Worm (Caenorhabditis elegans) whole organism, L1 larva: ENCODE data around the gene M04C3.2.

ENCODE experiments used
- Y116A8C.19 ChIP-seq: sonication (generic microtip); optimal IDR thresholded peaks from 2 replicates; lab custom pipeline; 2016; ENCODE audit warnings: missing compliant biosample characterization, missing genetic modification characterization, borderline replicate concordance
- aha-1 ChIP-seq: fragments of 150-350 bp; optimal IDR thresholded peaks from 2 replicates; lab custom pipeline; 2014; ENCODE audit warnings: missing biosample characterization, missing genetic modification characterization
- alr-1 ChIP-seq: fragments of 200-800 bp; sonication (Bioruptor generic); optimal IDR thresholded peaks from 2 replicates; lab custom pipeline; 2018; ENCODE audit warnings: borderline replicate concordance, mild to moderate bottlenecking, missing genetic modification characterization, missing compliant biosample characterization
- aly-2 ChIP-seq: fragments of 150-350 bp; optimal IDR thresholded peaks from 2 replicates; lab custom pipeline; 2014; ENCODE audit warnings: missing biosample characterization, missing genetic modification characterization
- blmp-1 ChIP-seq: fragments of 150-350 bp; optimal IDR thresholded peaks from 2 replicates; lab custom pipeline; 2014; ENCODE audit warnings: missing biosample characterization, missing genetic modification characterization
- ceh-63 ChIP-seq: fragments of 200-800 bp; sonication (Bioruptor generic); optimal IDR thresholded peaks from 2 replicates; lab custom pipeline; 2018; ENCODE audit warnings: mild to moderate bottlenecking, missing genetic modification characterization, missing compliant biosample characterization
- ceh-82 ChIP-seq, 3 experiments: fragments of 150-350 bp in 1 of 3; sonication (generic microtip) in 2 of 3; optimal IDR thresholded peaks; 2 replicates each; lab custom pipeline; 2014 to 2017; ENCODE audit warnings: missing biosample characterization in 3 of 3, missing genetic modification characterization in 3 of 3
- ceh-90 ChIP-seq: sonication (generic microtip); optimal IDR thresholded peaks from 2 replicates; lab custom pipeline; 2016; ENCODE audit warnings: missing genetic modification characterization, missing compliant biosample characterization
- elt-2 ChIP-seq: sonication (generic microtip); optimal IDR thresholded peaks from 2 replicates; lab custom pipeline; 2016; ENCODE audit warnings: missing genetic modification characterization, mild to moderate bottlenecking, inconsistent platforms, missing compliant biosample characterization, missing genetic modification reagents
- ets-5 ChIP-seq: fragments of 200-800 bp; sonication (Bioruptor generic); IDR thresholded peaks from 2 replicates; pipeline ENCODE4 v1.3.6; 2022; ENCODE audit warnings: missing genetic modification characterization, missing compliant biosample characterization
- hlh-17 ChIP-seq: fragments of 200-800 bp; sonication (Bioruptor generic); optimal IDR thresholded peaks from 2 replicates; lab custom pipeline; 2018; ENCODE audit warnings: missing genetic modification characterization, mild to moderate bottlenecking, missing compliant biosample characterization, moderate library complexity, borderline replicate concordance
- irx-1 ChIP-seq: sonication (generic microtip); optimal IDR thresholded peaks from 2 replicates; lab custom pipeline; 2016; ENCODE audit warnings: missing genetic modification characterization, missing compliant biosample characterization
- jun-1 ChIP-seq: fragments of 150-350 bp; optimal IDR thresholded peaks from 2 replicates; lab custom pipeline; 2014; ENCODE audit warnings: missing biosample characterization, missing genetic modification reagents, missing genetic modification characterization
- lin-14 ChIP-seq: fragments of 200-800 bp; sonication (Bioruptor generic); optimal IDR thresholded peaks from 2 replicates; lab custom pipeline; 2018; ENCODE audit warnings: mild to moderate bottlenecking, missing genetic modification characterization, moderate library complexity, missing compliant biosample characterization
- lin-39 ChIP-seq: fragments of 150-350 bp; optimal IDR thresholded peaks from 2 replicates; lab custom pipeline; 2014; ENCODE audit warnings: missing biosample characterization, missing genetic modification reagents, missing genetic modification characterization
- lsy-2 ChIP-seq, 2 experiments: fragments of 150-350 bp; optimal IDR thresholded peaks; 2 replicates each; lab custom pipeline; 2014; ENCODE audit warnings: missing biosample characterization in 2 of 2, missing genetic modification characterization in 2 of 2
- mdl-1 ChIP-seq, 2 experiments: fragments of 150-350 bp; optimal IDR thresholded peaks; 2 replicates each; lab custom pipeline; 2014 to 2017; ENCODE audit warnings: missing biosample characterization in 2 of 2, missing genetic modification characterization in 2 of 2, inconsistent platforms in 1 of 2
- nhr-12 ChIP-seq: sonication (generic microtip); optimal IDR thresholded peaks from 2 replicates; lab custom pipeline; 2017; ENCODE audit warnings: missing biosample characterization, missing genetic modification characterization
- nhr-19 ChIP-seq: fragments of 200-800 bp; sonication (Bioruptor generic); conservative IDR thresholded peaks from 2 replicates; pipeline ENCODE4 v1.3.6; 2022; ENCODE audit warnings: missing genetic modification characterization, missing compliant biosample characterization
- nhr-76 ChIP-seq: sonication (generic microtip); optimal IDR thresholded peaks from 2 replicates; lab custom pipeline; 2017; ENCODE audit warnings: missing biosample characterization, missing genetic modification characterization
- nhr-77 ChIP-seq: fragments of 150-350 bp; optimal IDR thresholded peaks from 2 replicates; lab custom pipeline; 2014; ENCODE audit warnings: missing biosample characterization, missing genetic modification characterization
- nhr-90 ChIP-seq: sonication (generic microtip); optimal IDR thresholded peaks from 2 replicates; lab custom pipeline; 2016; ENCODE audit warnings: mild to moderate bottlenecking, missing genetic modification characterization, missing compliant biosample characterization; ENCODE audit not compliant: poor library complexity
- pqm-1 ChIP-seq: sonication (generic microtip); optimal IDR thresholded peaks from 3 replicates; lab custom pipeline; 2017; ENCODE audit warnings: missing biosample characterization, missing genetic modification characterization
- skn-1 ChIP-seq: fragments of 150-350 bp; optimal IDR thresholded peaks from 2 replicates; lab custom pipeline; 2014; ENCODE audit warnings: missing biosample characterization, missing genetic modification characterization
- snpc-4 ChIP-seq: fragments of 150-350 bp; optimal IDR thresholded peaks from 2 replicates; lab custom pipeline; 2014; ENCODE audit warnings: missing biosample characterization, missing genetic modification characterization
- sptf-1 ChIP-seq: fragments of 150-350 bp; optimal IDR thresholded peaks from 2 replicates; lab custom pipeline; 2014; ENCODE audit warnings: missing biosample characterization, missing genetic modification characterization
- sup-37 ChIP-seq: fragments of 200-800 bp; sonication (Bioruptor generic); optimal IDR thresholded peaks from 2 replicates; lab custom pipeline; 2018; ENCODE audit warnings: mild to moderate bottlenecking, missing genetic modification characterization, missing compliant biosample characterization
- tlp-1 ChIP-seq: fragments of 150-350 bp; optimal IDR thresholded peaks from 2 replicates; lab custom pipeline; 2014; ENCODE audit warnings: missing biosample characterization, missing genetic modification characterization
- unc-130 ChIP-seq: fragments of 150-350 bp; optimal IDR thresholded peaks from 2 replicates; lab custom pipeline; 2017; ENCODE audit warnings: missing biosample characterization, missing genetic modification characterization, inconsistent platforms
- unc-62 ChIP-seq: fragments of 150-350 bp; optimal IDR thresholded peaks from 2 replicates; lab custom pipeline; 2014; ENCODE audit warnings: missing biosample characterization, missing genetic modification reagents, missing genetic modification characterization
- xbp-1 ChIP-seq: sonication (generic microtip); optimal IDR thresholded peaks from 2 replicates; lab custom pipeline; 2016; ENCODE audit warnings: missing genetic modification characterization, missing compliant biosample characterization
- zag-1 ChIP-seq: fragments of 150-350 bp; optimal IDR thresholded peaks from 2 replicates; lab custom pipeline; 2014; ENCODE audit warnings: missing biosample characterization, missing genetic modification characterization

The M04C3.2 gene

ce11 chrV:19448805-19449204, at the start of gene M04C3.2:
M04C3.2 (minus strand) TSS chrV:19448905.
- no peak for TF ChIP-seq irx-1
- no peak for TF ChIP-seq sptf-1 (tag; lab: Kevin White, UChicago)

ce11 chrV:19497087-19497486, 48.4 kb upstream of the M04C3.2 start:
- TF ChIP-seq aly-2 (tag; lab: Kevin White, UChicago) (no peak), mdl-1 (tag; optimal IDR thresholded peaks at IDR 0.05; lab: Kevin White, UChicago) (no peak), elt-2 (no peak), lin-39 (no peak), lin-14 (GFP tag; lab: Kevin White, UChicago) (no peak), nhr-76 (tag; lab: Kevin White, UChicago) (no peak), unc-130 (tag; lab: Kevin White, UChicago) (no peak), jun-1 (tag; lab: Kevin White, UChicago) (no peak), snpc-4 (no peak), irx-1 (no peak), xbp-1 (tag; lab: Kevin White, UChicago) (no peak), sup-37 (no peak), Y116A8C.19 (no peak)

ce11 chrV:19495587-19495986, 46.9 kb upstream of the M04C3.2 start, which contains the start of gene scl-21:
scl-21 (minus strand) TSS chrV:19495687.
- TF ChIP-seq ceh-82 (tag; optimal IDR thresholded peaks at IDR 0.05; lab: Kevin White, UChicago), result no peak
- TF ChIP-seq unc-62 (GFP tag; lab: Kevin White, UChicago), result no peak
- TF ChIP-seq nhr-90 (tag; lab: Kevin White, UChicago), result no peak
- no peak for TF ChIP-seq zag-1 (tag; lab: Kevin White, UChicago)
- no peak for TF ChIP-seq alr-1 (tag; lab: Kevin White, UChicago)
- TF ChIP-seq elt-2, result no peak
- no peak for TF ChIP-seq skn-1 (tag; lab: Kevin White, UChicago)
- TF ChIP-seq blmp-1 (tag; lab: Kevin White, UChicago), result no peak
- no peak for TF ChIP-seq nhr-12 (tag; lab: Kevin White, UChicago)

- TF ChIP-seq nhr-90 (tag; lab: Kevin White, UChicago) (no peak), nhr-77 (tag; lab: Kevin White, UChicago) (no peak), tlp-1 (no peak), hlh-17 (GFP tag; lab: Kevin White, UChicago) (no peak), ceh-63 (GFP tag; lab: Kevin White, UChicago) (no peak), aha-1 (tag; lab: Kevin White, UChicago) (no peak), alr-1 (tag; lab: Kevin White, UChicago) (no peak)
Measured at ce11 chrV:19495145-19495544, 46.4 kb upstream of the M04C3.2 start.

ce11 chrV:19491302-19491701, 42.6 kb upstream of the M04C3.2 start, which contains the start of gene Y43F8B.29:
Y43F8B.29 (plus strand) TSS chrV:19491602.
- no peak for TF ChIP-seq pqm-1 (tag; lab: Kevin White, UChicago)
- TF ChIP-seq lsy-2 (tag; optimal IDR thresholded peaks at IDR 0.05; lab: Kevin White, UChicago), result no peak
- TF ChIP-seq ets-5 (GFP tag; lab: Robert Waterston, UW), result no peak

- no peak for TF ChIP-seq nhr-19 (GFP tag; lab: Robert Waterston, UW)
- TF ChIP-seq aha-1 (tag; lab: Kevin White, UChicago), result no peak
- TF ChIP-seq lin-14 (GFP tag; lab: Kevin White, UChicago), result no peak
- no peak for TF ChIP-seq ceh-90 (tag; lab: Kevin White, UChicago)
Measured at ce11 chrV:19490461-19490860, 41.8 kb upstream of the M04C3.2 start, which contains the start of gene Y43F8B.7. Y43F8B.7 (plus strand) TSS chrV:19490761.
